Comparison of ENCODE assay signal across 6 fruit fly cellular contexts in the genomic region with DNA sequence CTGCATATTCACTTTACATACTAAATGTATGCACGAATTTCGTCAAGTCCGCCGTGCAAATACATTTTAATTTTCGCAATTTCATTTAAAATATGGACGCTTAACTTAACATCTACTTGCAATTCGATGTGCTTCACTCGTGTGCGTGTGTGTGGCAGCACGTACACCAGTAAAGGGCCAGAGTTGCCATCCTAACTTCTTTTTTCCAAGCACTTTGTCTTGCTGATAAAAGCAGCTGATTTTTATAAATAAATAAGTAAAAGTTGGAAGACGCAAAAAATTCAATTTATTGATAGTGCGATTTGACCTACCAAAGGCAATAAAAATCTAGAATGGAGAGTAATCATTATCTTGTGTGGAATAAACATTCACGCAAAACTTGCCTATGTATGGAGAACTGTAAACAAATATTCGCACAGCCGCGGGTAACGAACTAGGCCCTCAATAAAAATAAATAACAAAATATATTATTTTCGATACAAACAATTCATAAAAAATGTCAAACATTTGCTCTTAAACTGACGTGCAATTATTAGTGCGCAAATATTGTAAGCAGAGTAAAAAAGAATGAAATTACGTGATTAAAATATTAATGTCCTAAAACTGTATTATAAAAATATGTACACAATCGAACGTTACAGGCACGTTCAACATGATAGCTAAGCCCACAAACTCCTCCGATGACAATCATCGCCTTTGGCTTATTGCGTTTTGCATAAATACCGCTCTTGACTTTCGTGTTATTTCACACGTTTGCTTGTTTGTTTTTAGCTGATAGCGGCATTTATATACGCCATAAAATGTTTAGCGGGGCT.
TF ChIP-seq lines count a peak whose summit lies in the region.

No protein-coding gene starts in this region.

- no peak for TF ChIP-seq CTCF in whole organism, embryonic (GFP tag; optimal IDR thresholded peaks at IDR 0.05; lab: Kevin White, UChicago)

TF ChIP-seq in whole organism, 6 proteins besides CTCF, POLR2A, EP300 and RAD21:
- no peak for TF ChIP-seq Dll (optimal IDR thresholded peaks at IDR 0.05; lab: Kevin White, UChicago)
- TF ChIP-seq CG8478 (optimal IDR thresholded peaks at IDR 0.05; lab: Kevin White, UChicago), result peak; percentile 5

TF ChIP-seq in whole organism, adult, 20 proteins besides CTCF, POLR2A, EP300 and RAD21 (continues in another document):
- peak; percentile 35 for TF ChIP-seq Crg-1 (GFP tag; optimal IDR thresholded peaks at IDR 0.05; lab: Kevin White, UChicago)
- TF ChIP-seq CG1620 (GFP tag; optimal IDR thresholded peaks at IDR 0.05; lab: Kevin White, UChicago), result peak; percentile 13
- peak; percentile 54 for TF ChIP-seq kay (GFP tag; lab: Kevin White, UChicago; ENCODE audit: borderline replicate concordance)
- peak; percentile 72 for TF ChIP-seq ovo (GFP tag; optimal IDR thresholded peaks at IDR 0.05; lab: Kevin White, UChicago)
- peak; percentile 82 for TF ChIP-seq CG33017 (tag; optimal IDR thresholded peaks at IDR 0.05; lab: Kevin White, UChicago)
- TF ChIP-seq CG7045 (GFP tag; optimal IDR thresholded peaks at IDR 0.05; lab: Kevin White, UChicago), result peak; percentile 44
- peak; percentile 56 for TF ChIP-seq toe (GFP tag; optimal IDR thresholded peaks at IDR 0.05; lab: Kevin White, UChicago)
- TF ChIP-seq CG7101 (tag; optimal IDR thresholded peaks at IDR 0.05; lab: Kevin White, UChicago), result peak; percentile 81
- peak; percentile 89 for TF ChIP-seq tj (GFP tag; optimal IDR thresholded peaks at IDR 0.05; lab: Kevin White, UChicago)
- peak; percentile 72 for TF ChIP-seq bab1 (GFP tag; optimal IDR thresholded peaks at IDR 0.05; lab: Kevin White, UChicago)
- peak; percentile 44 for TF ChIP-seq Mnt (GFP tag; optimal IDR thresholded peaks at IDR 0.05; lab: Kevin White, UChicago)
- peak; percentile 75 for TF ChIP-seq CG5204 (GFP tag; optimal IDR thresholded peaks at IDR 0.05; lab: Kevin White, UChicago)
- peak; percentile 47 for TF ChIP-seq pad (GFP tag; optimal IDR thresholded peaks at IDR 0.05; lab: Kevin White, UChicago)
- TF ChIP-seq CG12768 (GFP tag; optimal IDR thresholded peaks at IDR 0.05; lab: Kevin White, UChicago), result peak; percentile 80
- TF ChIP-seq cic (GFP tag; optimal IDR thresholded peaks at IDR 0.05; lab: Kevin White, UChicago), result peak; percentile 91

TF ChIP-seq in whole organism, embryonic, 481 proteins besides CTCF, POLR2A, EP300 and RAD21 (continues in another document):
- TF ChIP-seq CG12299 (tag; optimal IDR thresholded peaks at IDR 0.05; lab: Kevin White, UChicago) (peak; percentile 14), CG16813 (GFP tag; IDR thresholded peaks at IDR 0.05; lab: Robert Waterston, UW; ENCODE audit: partially characterized antibody) (no peak), repo (GFP tag; optimal IDR thresholded peaks at IDR 0.05; lab: Kevin White, UChicago) (no peak), fru (optimal IDR thresholded peaks at IDR 0.05; lab: Kevin White, UChicago) (no peak), onecut (GFP tag; IDR thresholded peaks at IDR 0.05; lab: Robert Waterston, UW) (peak; percentile 55; the same call in 1 of the 2 replicates), CG12744 (GFP tag; optimal IDR thresholded peaks at IDR 0.05; lab: Kevin White, UChicago) (no peak), CG1792 (GFP tag; optimal IDR thresholded peaks at IDR 0.05; lab: Kevin White, UChicago) (no peak), ab (GFP tag; optimal IDR thresholded peaks at IDR 0.05; lab: Kevin White, UChicago) (peak; percentile 29), bsh (GFP tag; optimal IDR thresholded peaks at IDR 0.05; lab: Kevin White, UChicago) (peak; percentile 23 to 67), CG16863 (GFP tag; optimal IDR thresholded peaks at IDR 0.05; lab: Kevin White, UChicago) (no peak), BEAF-32 (GFP tag; optimal IDR thresholded peaks at IDR 0.05; lab: Kevin White, UChicago) (no peak), dimm (GFP tag; IDR thresholded peaks at IDR 0.05; lab: Robert Waterston, UW) (0 out of 2 replicates have a peak, but pooled peaks have one; percentile 23), ci (GFP tag; IDR thresholded peaks at IDR 0.05; lab: Robert Waterston, UW) (peak; percentile 37; the same call in 1 of the 3 replicates), Jarid2 (GFP tag; optimal IDR thresholded peaks at IDR 0.05; lab: Kevin White, UChicago) (no peak), kah (GFP tag; optimal IDR thresholded peaks at IDR 0.05; lab: Kevin White, UChicago) (no peak), sens (GFP tag; lab: Kevin White, UChicago) (peak; percentile 76)

TF ChIP-seq in whole organism, prepupa, 60 proteins besides CTCF, POLR2A, EP300 and RAD21 (continues in another document):
- TF ChIP-seq spab (GFP tag; optimal IDR thresholded peaks at IDR 0.05; lab: Kevin White, UChicago), result no peak
- peak; percentile 62 for TF ChIP-seq CG6808 (GFP tag; optimal IDR thresholded peaks at IDR 0.05; lab: Kevin White, UChicago)
- TF ChIP-seq eg (GFP tag; IDR thresholded peaks at IDR 0.05; lab: Robert Waterston, UW), result peak; percentile 87
- TF ChIP-seq CG32006 (GFP tag; optimal IDR thresholded peaks at IDR 0.05; lab: Kevin White, UChicago), result peak; percentile 79
- TF ChIP-seq CG10669 (GFP tag; optimal IDR thresholded peaks at IDR 0.05; lab: Kevin White, UChicago), result peak; percentile 76
- peak; percentile 68 for TF ChIP-seq CG3032 (tag; optimal IDR thresholded peaks at IDR 0.05; lab: Kevin White, UChicago)
- TF ChIP-seq ss (GFP tag; optimal IDR thresholded peaks at IDR 0.05; lab: Kevin White, UChicago), result peak; percentile 20 to 56
- peak; percentile 60 for TF ChIP-seq esn (GFP tag; optimal IDR thresholded peaks at IDR 0.05; lab: Kevin White, UChicago)
- peak; percentile 25 to 64 for TF ChIP-seq salr (GFP tag; optimal IDR thresholded peaks at IDR 0.05; lab: Kevin White, UChicago)
- TF ChIP-seq CG6792 (GFP tag; optimal IDR thresholded peaks at IDR 0.05; lab: Kevin White, UChicago), result peak; percentile 53
- peak; percentile 44 for TF ChIP-seq vri (GFP tag; optimal IDR thresholded peaks at IDR 0.05; lab: Kevin White, UChicago)
- TF ChIP-seq Sox14 (GFP tag; optimal IDR thresholded peaks at IDR 0.05; lab: Kevin White, UChicago), result peak; percentile 30
- TF ChIP-seq Met (GFP tag; optimal IDR thresholded peaks at IDR 0.05; lab: Kevin White, UChicago), result peak; percentile 65
- peak; percentile 70 for TF ChIP-seq CG6276 (GFP tag; optimal IDR thresholded peaks at IDR 0.05; lab: Kevin White, UChicago)
- TF ChIP-seq Hr38 (GFP tag; optimal IDR thresholded peaks at IDR 0.05; lab: Kevin White, UChicago), result no peak
- peak; percentile 65 for TF ChIP-seq Hr4 (GFP tag; optimal IDR thresholded peaks at IDR 0.05; lab: Kevin White, UChicago)

TF ChIP-seq in whole organism, pupa, 21 proteins besides CTCF, POLR2A, EP300 and RAD21 (continues in another document):
- TF ChIP-seq gl (tag; optimal IDR thresholded peaks at IDR 0.05; lab: Kevin White, UChicago) (peak; percentile 52), CG13204 (GFP tag; optimal IDR thresholded peaks at IDR 0.05; lab: Kevin White, UChicago) (no peak), CG8301 (tag; optimal IDR thresholded peaks at IDR 0.05; lab: Kevin White, UChicago) (peak; percentile 69), Pif1B (GFP tag; optimal IDR thresholded peaks at IDR 0.05; lab: Kevin White, UChicago) (peak; percentile 67), CG34367 (tag; optimal IDR thresholded peaks at IDR 0.05; lab: Kevin White, UChicago) (peak; percentile 64), Pif1A (GFP tag; optimal IDR thresholded peaks at IDR 0.05; lab: Kevin White, UChicago) (peak; percentile 29), Snoo (tag; optimal IDR thresholded peaks at IDR 0.05; lab: Kevin White, UChicago) (peak; percentile 51), Ets98B (GFP tag; IDR thresholded peaks at IDR 0.05; lab: Robert Waterston, UW) (peak; percentile 75), rn (GFP tag; IDR thresholded peaks at IDR 0.05; lab: Robert Waterston, UW) (peak; percentile 27; the same call in 1 of the 2 replicates), CG15710 (tag; optimal IDR thresholded peaks at IDR 0.05; lab: Kevin White, UChicago) (peak; percentile 67), D1 (tag; optimal IDR thresholded peaks at IDR 0.05; lab: Kevin White, UChicago) (peak; percentile 74), CG14655 (GFP tag; optimal IDR thresholded peaks at IDR 0.05; lab: Kevin White, UChicago) (no peak), CG32121 (GFP tag; IDR thresholded peaks at IDR 0.05; lab: Robert Waterston, UW) (peak; percentile 74), CG12605 (GFP tag; IDR thresholded peaks at IDR 0.05; lab: Robert Waterston, UW) (peak; percentile 64), CG4496 (GFP tag; IDR thresholded peaks at IDR 0.05; lab: Robert Waterston, UW) (peak; percentile 79), CG10348 (GFP tag; IDR thresholded peaks at IDR 0.05; lab: Robert Waterston, UW) (peak; percentile 13; the same call in 1 of the 2 replicates), CG8159 (tag; optimal IDR thresholded peaks at IDR 0.05; lab: Kevin White, UChicago) (peak; percentile 69), CG9948 (tag; optimal IDR thresholded peaks at IDR 0.05; lab: Kevin White, UChicago) (peak; percentile 56)

TF ChIP-seq in whole organism, wandering third instar larva, 38 proteins besides CTCF, POLR2A, EP300 and RAD21 (continues in another document):
- TF ChIP-seq HLH106 (tag; optimal IDR thresholded peaks at IDR 0.05; lab: Kevin White, UChicago) (peak; percentile 70), woc (GFP tag; optimal IDR thresholded peaks at IDR 0.05; lab: Kevin White, UChicago) (peak; percentile 59), Hr83 (GFP tag; optimal IDR thresholded peaks at IDR 0.05; lab: Kevin White, UChicago; ENCODE audit: poor library complexity, severe bottlenecking) (peak; percentile 30), ey (GFP tag; optimal IDR thresholded peaks at IDR 0.05; lab: Kevin White, UChicago) (peak; percentile 43), Myc (optimal IDR thresholded peaks at IDR 0.05; lab: Kevin White, UChicago) (no peak), CG9705 (GFP tag; optimal IDR thresholded peaks at IDR 0.05; lab: Kevin White, UChicago) (peak; percentile 33), CG32264 (GFP tag; optimal IDR thresholded peaks at IDR 0.05; lab: Kevin White, UChicago) (no peak), br (GFP tag; optimal IDR thresholded peaks at IDR 0.05; lab: Kevin White, UChicago) (peak; percentile 38), fru (GFP tag; optimal IDR thresholded peaks at IDR 0.05; lab: Kevin White, UChicago) (peak; percentile 63), usp (GFP tag; optimal IDR thresholded peaks at IDR 0.05; lab: Kevin White, UChicago) (no peak), N (GFP tag; optimal IDR thresholded peaks at IDR 0.05; lab: Kevin White, UChicago) (no peak), OdsH (GFP tag; optimal IDR thresholded peaks at IDR 0.05; lab: Kevin White, UChicago) (peak; percentile 62), brk (GFP tag; optimal IDR thresholded peaks at IDR 0.05; lab: Kevin White, UChicago) (peak; percentile 45), h (GFP tag; optimal IDR thresholded peaks at IDR 0.05; lab: Kevin White, UChicago) (peak; percentile 62), dl (GFP tag; optimal IDR thresholded peaks at IDR 0.05; lab: Kevin White, UChicago; ENCODE audit: insufficient read depth in 1 of 2, partially characterized antibody in 2 of 2) (no peak), Rel (GFP tag; optimal IDR thresholded peaks at IDR 0.05; lab: Kevin White, UChicago) (no peak), Rel (tag; optimal IDR thresholded peaks at IDR 0.05; lab: Kevin White, UChicago) (peak; percentile 54), Dif (GFP tag; optimal IDR thresholded peaks at IDR 0.05; lab: Kevin White, UChicago; ENCODE audit: partially characterized antibody) (no peak), psq (GFP tag; optimal IDR thresholded peaks at IDR 0.05; lab: Kevin White, UChicago) (peak; percentile 60)
